Fruit fly (Drosophila melanogaster) S2 (cell line): ENCODE measurements around the gene CG3156.

Experiments used
- CG8478 ChIP-seq: fragments of >200 bp; optimal IDR thresholded peaks from 2 replicates; lab custom pipeline; 2018
- CTCF ChIP-seq, 2 experiments: fragments of >200 bp; optimal IDR thresholded peaks; 2 replicates each; lab custom pipeline; 2018

dm6 chrX:457803-458202, 29.9 kb upstream of the CG3156 start:
- TF ChIP-seq CG8478 (no peak), CTCF (optimal IDR thresholded peaks at IDR 0.05; lab: Kevin White, UChicago) (no peak)
